Fruit fly (Drosophila melanogaster) whole organism, prepupa: ENCODE data around the gene CG46468.

Source experiments
- Blimp-1 ChIP-seq: fragments of 200-800 bp; sonication (Bioruptor generic); optimal IDR thresholded peaks from 3 replicates; lab custom pipeline; 2017; ENCODE audit warnings: missing biosample characterization, missing genetic modification characterization, mild to moderate bottlenecking, moderate library complexity, missing genetic modification reagents
- CG10631 ChIP-seq: fragments of 200-800 bp; sonication (Bioruptor generic); optimal IDR thresholded peaks from 2 replicates; lab custom pipeline; 2016; ENCODE audit warnings: missing biosample characterization, missing genetic modification characterization
- CG10669 ChIP-seq: fragments of 200-800 bp; sonication (Bioruptor generic); optimal IDR thresholded peaks from 3 replicates; lab custom pipeline; 2018; ENCODE audit warnings: missing biosample characterization, mild to moderate bottlenecking, missing genetic modification characterization, moderate library complexity
- CG11294 ChIP-seq: fragments of 200-800 bp; sonication (Bioruptor generic); IDR thresholded peaks from 2 replicates; pipeline ENCODE4 v1.3.6; 2022; ENCODE audit warnings: missing biosample characterization, missing genetic modification characterization
- CG11762 ChIP-seq: fragments of 200-800 bp; sonication (Bioruptor generic); optimal IDR thresholded peaks from 3 replicates; lab custom pipeline; 2016; ENCODE audit warnings: missing biosample characterization, missing genetic modification characterization; ENCODE audit not compliant: insufficient read depth
- CG11902 ChIP-seq: fragments of 200-800 bp; sonication (Bioruptor generic); optimal IDR thresholded peaks from 3 replicates; lab custom pipeline; 2016; ENCODE audit warnings: missing biosample characterization, missing genetic modification characterization
- CG15336 ChIP-seq: fragments of 200-800 bp; sonication (Bioruptor generic); IDR thresholded peaks from 2 replicates; pipeline ENCODE4 v1.3.6; 2022; ENCODE audit warnings: missing biosample characterization, missing genetic modification characterization
- CG16779 ChIP-seq: fragments of 200-800 bp; sonication (Bioruptor generic); optimal IDR thresholded peaks from 3 replicates; lab custom pipeline; 2017; ENCODE audit warnings: missing biosample characterization, mild to moderate bottlenecking, missing genetic modification characterization
- CG3032 ChIP-seq: fragments of 200-800 bp; optimal IDR thresholded peaks from 2 replicates; lab custom pipeline; 2019; ENCODE audit warnings: missing biosample characterization, mild to moderate bottlenecking, missing genetic modification characterization, moderate library complexity
- CG31627 ChIP-seq: fragments of 200-800 bp; sonication (Bioruptor generic); optimal IDR thresholded peaks from 3 replicates; lab custom pipeline; 2016; ENCODE audit warnings: missing biosample characterization, missing genetic modification characterization
- CG3919 ChIP-seq: fragments of 200-800 bp; sonication (Bioruptor generic); optimal IDR thresholded peaks from 3 replicates; lab custom pipeline; 2016; ENCODE audit warnings: missing biosample characterization, missing genetic modification characterization
- CG4318 ChIP-seq: fragments of 200-800 bp; sonication (Bioruptor generic); optimal IDR thresholded peaks from 3 replicates; lab custom pipeline; 2017; ENCODE audit warnings: missing biosample characterization, mild to moderate bottlenecking, missing genetic modification characterization
- CG6163 ChIP-seq: fragments of 200-800 bp; sonication (Bioruptor generic); IDR thresholded peaks from 3 replicates; pipeline ENCODE4 v1.3.6; 2022; ENCODE audit warnings: missing biosample characterization, missing genetic modification characterization
- CG6276 ChIP-seq: fragments of 200-800 bp; sonication (Bioruptor generic); optimal IDR thresholded peaks from 2 replicates; lab custom pipeline; 2017; ENCODE audit warnings: missing biosample characterization, mild to moderate bottlenecking, missing genetic modification characterization
- CG6792 ChIP-seq: fragments of 200-800 bp; sonication (Bioruptor generic); optimal IDR thresholded peaks from 3 replicates; lab custom pipeline; 2016; ENCODE audit warnings: missing biosample characterization, missing genetic modification characterization
- CG6808 ChIP-seq: fragments of 200-800 bp; sonication (Bioruptor generic); optimal IDR thresholded peaks from 3 replicates; lab custom pipeline; 2017; ENCODE audit warnings: missing biosample characterization, missing genetic modification characterization, mild to moderate bottlenecking, moderate library complexity, missing genetic modification reagents
- CG7368 ChIP-seq: fragments of 200-800 bp; sonication (Bioruptor generic); optimal IDR thresholded peaks from 3 replicates; lab custom pipeline; 2016; ENCODE audit warnings: missing biosample characterization, missing genetic modification characterization
- CG8319 ChIP-seq: fragments of 200-800 bp; sonication (Bioruptor generic); optimal IDR thresholded peaks from 3 replicates; lab custom pipeline; 2016; ENCODE audit warnings: missing biosample characterization, missing genetic modification characterization
- CG9139 ChIP-seq: fragments of 200-800 bp; sonication (Bioruptor generic); optimal IDR thresholded peaks from 3 replicates; lab custom pipeline; 2017; ENCODE audit warnings: missing biosample characterization, mild to moderate bottlenecking, missing genetic modification characterization
- Eip75B ChIP-seq: fragments of 200-800 bp; sonication (Bioruptor generic); optimal IDR thresholded peaks from 3 replicates; lab custom pipeline; 2016; ENCODE audit warnings: missing biosample characterization, missing genetic modification characterization
- Eip78C ChIP-seq: fragments of 200-800 bp; sonication (Bioruptor generic); peaks from one replicate; lab custom pipeline; 2016; ENCODE audit warnings: missing biosample characterization, missing genetic modification characterization
- Ets21C ChIP-seq: fragments of 200-800 bp; sonication (Bioruptor generic); optimal IDR thresholded peaks from 3 replicates; lab custom pipeline; 2016; ENCODE audit warnings: missing biosample characterization, missing genetic modification characterization
- Ets96B ChIP-seq: fragments of 200-800 bp; optimal IDR thresholded peaks from 2 replicates; lab custom pipeline; 2019; ENCODE audit warnings: missing biosample characterization, mild to moderate bottlenecking, missing genetic modification characterization, moderate library complexity
- Gug ChIP-seq: fragments of 200-800 bp; sonication (Bioruptor generic); IDR thresholded peaks from 2 replicates; pipeline ENCODE4 v1.3.6; 2022; ENCODE audit warnings: missing biosample characterization, missing genetic modification characterization
- Hr38 ChIP-seq: sonication (Bioruptor generic); optimal IDR thresholded peaks from 2 replicates; lab custom pipeline; 2016; ENCODE audit warnings: missing biosample characterization, missing genetic modification characterization
- Lpt ChIP-seq: fragments of 200-800 bp; sonication (Bioruptor generic); optimal IDR thresholded peaks from 3 replicates; lab custom pipeline; 2016; ENCODE audit warnings: missing biosample characterization, missing genetic modification characterization
- Met ChIP-seq: fragments of 200-800 bp; sonication (Bioruptor generic); optimal IDR thresholded peaks from 3 replicates; lab custom pipeline; 2016; ENCODE audit warnings: missing biosample characterization, missing genetic modification characterization
- Sox102F ChIP-seq: fragments of 200-800 bp; sonication (Bioruptor generic); optimal IDR thresholded peaks from 2 replicates; lab custom pipeline; 2016; ENCODE audit warnings: missing biosample characterization, mild to moderate bottlenecking, missing genetic modification characterization
- Sox14 ChIP-seq: fragments of 200-800 bp; sonication (Bioruptor generic); optimal IDR thresholded peaks from 3 replicates; lab custom pipeline; 2016; ENCODE audit warnings: missing biosample characterization, missing genetic modification characterization
- Sox15 ChIP-seq: fragments of 200-800 bp; sonication (Bioruptor generic); optimal IDR thresholded peaks from 3 replicates; lab custom pipeline; 2016; ENCODE audit warnings: missing biosample characterization, missing genetic modification characterization
- achi ChIP-seq: fragments of 200-800 bp; sonication (Bioruptor generic); optimal IDR thresholded peaks from 3 replicates; lab custom pipeline; 2016; ENCODE audit warnings: missing biosample characterization, missing genetic modification characterization
- acj6 ChIP-seq: fragments of 200-800 bp; sonication (Bioruptor generic); optimal IDR thresholded peaks from 3 replicates; lab custom pipeline; 2016; ENCODE audit warnings: missing biosample characterization, missing genetic modification characterization
- dac ChIP-seq: fragments of 200-800 bp; sonication (Bioruptor generic); optimal IDR thresholded peaks from 2 replicates; lab custom pipeline; 2017; ENCODE audit warnings: missing biosample characterization, mild to moderate bottlenecking, missing genetic modification characterization
- dsx ChIP-seq: fragments of 200-800 bp; optimal IDR thresholded peaks from 3 replicates; lab custom pipeline; 2019; ENCODE audit warnings: missing biosample characterization, mild to moderate bottlenecking, missing genetic modification characterization, moderate library complexity; ENCODE audit not compliant: poor library complexity, severe bottlenecking
- eg ChIP-seq: fragments of 200-800 bp; sonication (Bioruptor generic); IDR thresholded peaks from 3 replicates; pipeline ENCODE4 v1.3.6; 2022; ENCODE audit warnings: missing biosample characterization, missing genetic modification characterization
- fd59A ChIP-seq: fragments of 200-800 bp; sonication (Bioruptor generic); optimal IDR thresholded peaks from 2 replicates; lab custom pipeline; 2017; ENCODE audit warnings: missing biosample characterization, mild to moderate bottlenecking, missing genetic modification characterization, missing genetic modification reagents
- fd85E ChIP-seq: fragments of 200-800 bp; sonication (Bioruptor generic); optimal IDR thresholded peaks from 3 replicates; lab custom pipeline; 2016; ENCODE audit warnings: missing biosample characterization, missing genetic modification characterization
- fkh ChIP-seq: fragments of 200-800 bp; sonication (Bioruptor generic); optimal IDR thresholded peaks from 3 replicates; lab custom pipeline; 2017; ENCODE audit warnings: missing biosample characterization, mild to moderate bottlenecking, missing genetic modification characterization, moderate library complexity
- lz ChIP-seq: fragments of 200-800 bp; sonication (Bioruptor generic); optimal IDR thresholded peaks from 3 replicates; lab custom pipeline; 2016; ENCODE audit warnings: missing biosample characterization, missing genetic modification characterization
- net ChIP-seq: fragments of 200-800 bp; sonication (Bioruptor generic); optimal IDR thresholded peaks from 3 replicates; lab custom pipeline; 2016; ENCODE audit warnings: missing biosample characterization, missing genetic modification characterization
- pdm3 ChIP-seq: fragments of 200-800 bp; sonication (Bioruptor generic); optimal IDR thresholded peaks from 3 replicates; lab custom pipeline; 2016; ENCODE audit warnings: missing biosample characterization, missing genetic modification characterization
- ss ChIP-seq, 2 experiments: fragments of 200-800 bp; sonication (Bioruptor generic); optimal IDR thresholded peaks; 2 replicates in 1 of 2; 3 replicates in 1 of 2; lab custom pipeline; 2017 to 2018; ENCODE audit warnings: mild to moderate bottlenecking in 2 of 2, missing biosample characterization in 2 of 2, missing genetic modification characterization in 2 of 2, moderate library complexity in 1 of 2
- svp ChIP-seq: fragments of 200-800 bp; sonication (Bioruptor generic); peaks from one replicate; lab custom pipeline; 2016; ENCODE audit warnings: missing biosample characterization, missing genetic modification characterization
- vri ChIP-seq: fragments of 200-800 bp; sonication (Bioruptor generic); optimal IDR thresholded peaks from 3 replicates; lab custom pipeline; 2016; ENCODE audit warnings: missing biosample characterization, mild to moderate bottlenecking, missing genetic modification characterization

The CG46468 gene

dm6 chr2L:9569588-9570434, 4.6 kb upstream of the CG46468 start (continued):
- TF ChIP-seq Gug (GFP tag; lab: Robert Waterston, UW) (peak; percentile 89), fd59A (GFP tag; lab: Kevin White, UChicago) (peak; percentile 93), CG11294 (GFP tag; lab: Robert Waterston, UW) (peak; percentile 90), CG6792 (GFP tag; lab: Kevin White, UChicago) (peak; percentile 95), CG3919 (GFP tag; lab: Kevin White, UChicago) (peak; percentile 95), Ets21C (GFP tag; lab: Kevin White, UChicago) (peak; percentile 87), CG4318 (GFP tag; lab: Kevin White, UChicago) (peak; percentile 97), acj6 (GFP tag; lab: Kevin White, UChicago) (peak; percentile 96), CG31627 (GFP tag; lab: Kevin White, UChicago) (peak; percentile 88), ss (GFP tag; optimal IDR thresholded peaks at IDR 0.05; lab: Kevin White, UChicago) (peak; percentile 97)

- TF ChIP-seq Lpt (GFP tag; lab: Kevin White, UChicago) (no peak), CG9139 (no peak), Hr38 (no peak), achi (no peak), Met (GFP tag; lab: Kevin White, UChicago) (no peak), CG16779 (tag; lab: Kevin White, UChicago) (no peak), lz (GFP tag; lab: Kevin White, UChicago) (no peak), Sox102F (GFP tag; lab: Kevin White, UChicago) (no peak), dsx (GFP tag; lab: Kevin White, UChicago) (no peak), CG11294 (GFP tag; lab: Robert Waterston, UW) (no peak), CG11902 (GFP tag; lab: Kevin White, UChicago) (no peak), Eip78C (GFP tag; lab: Kevin White, UChicago) (no peak), CG10669 (GFP tag; lab: Kevin White, UChicago) (no peak), CG15336 (GFP tag; lab: Robert Waterston, UW) (no peak)
These were observed 3.9 kb upstream of the CG46468 start for dm6 chr2L:9569131-9569530.

dm6 chr2L:9568360-9569088, 3.3 kb upstream of the CG46468 start, which contains the start of gene brwl:
Gene brwl (plus strand): TSS chr2L:9568890.
- TF ChIP-seq fkh: peak; percentile 98
- peak; percentile 96 for TF ChIP-seq dac (GFP tag; lab: Kevin White, UChicago)
- TF ChIP-seq CG6808: peak; percentile 97
- TF ChIP-seq CG11294 (GFP tag; lab: Robert Waterston, UW): peak; percentile 98
- peak; percentile 99 for TF ChIP-seq net (GFP tag; lab: Kevin White, UChicago)
- peak; percentile 99 for TF ChIP-seq Ets96B (tag; lab: Kevin White, UChicago)
- peak; percentile 96 for TF ChIP-seq CG8319 (GFP tag; lab: Kevin White, UChicago)
- peak; percentile 98 for TF ChIP-seq CG11762 (GFP tag; lab: Kevin White, UChicago)
- peak; percentile 99 for TF ChIP-seq acj6 (GFP tag; lab: Kevin White, UChicago)
- TF ChIP-seq Ets21C (GFP tag; lab: Kevin White, UChicago): peak; percentile 97
- peak; percentile 99 for TF ChIP-seq pdm3 (GFP tag; lab: Kevin White, UChicago)
- TF ChIP-seq Eip75B (GFP tag; lab: Kevin White, UChicago): peak; percentile 99
- TF ChIP-seq Met (GFP tag; lab: Kevin White, UChicago): peak; percentile 98
- peak; percentile 98 for TF ChIP-seq CG4318 (GFP tag; lab: Kevin White, UChicago)
- peak; percentile 99 for TF ChIP-seq CG31627 (GFP tag; lab: Kevin White, UChicago)
- TF ChIP-seq CG6276 (GFP tag; lab: Kevin White, UChicago): peak; percentile 98
- TF ChIP-seq CG3032 (tag; lab: Kevin White, UChicago): peak; percentile 99
- peak; percentile 99 for TF ChIP-seq Gug (GFP tag; lab: Robert Waterston, UW)
- peak; percentile 99 for TF ChIP-seq svp (GFP tag; lab: Kevin White, UChicago)
- peak; percentile 97 for TF ChIP-seq vri
- peak; percentile 96 for TF ChIP-seq fd85E (GFP tag; lab: Kevin White, UChicago)
- TF ChIP-seq Sox14 (GFP tag; lab: Kevin White, UChicago): peak; percentile 99
- peak; percentile 93 for TF ChIP-seq Blimp-1 (GFP tag; lab: Kevin White, UChicago)
- peak; percentile 99 for TF ChIP-seq eg (GFP tag; lab: Robert Waterston, UW)
- TF ChIP-seq CG6163 (GFP tag; lab: Robert Waterston, UW): peak; percentile 98
- peak; percentile 99 for TF ChIP-seq lz (GFP tag; lab: Kevin White, UChicago)
- peak; percentile 98 for TF ChIP-seq CG7368
- peak; percentile 97 for TF ChIP-seq Sox15 (GFP tag; lab: Kevin White, UChicago)
- TF ChIP-seq CG10631 (GFP tag; lab: Kevin White, UChicago): peak; percentile 99
